Fruit fly (Drosophila melanogaster) whole organism, adult: ENCODE measurements around the gene CG9519.

Experiments
- CG11617 ChIP-seq: fragments of 200-800 bp; sonication (Bioruptor generic); optimal IDR thresholded peaks from 2 replicates; lab custom pipeline; 2017; ENCODE audit warnings: mild to moderate bottlenecking, missing biosample characterization, missing genetic modification reagents, missing genetic modification characterization
- CG12768 ChIP-seq: fragments of 200-800 bp; sonication (Bioruptor generic); optimal IDR thresholded peaks from 2 replicates; lab custom pipeline; 2017; ENCODE audit warnings: missing biosample characterization, missing genetic modification characterization, mild to moderate bottlenecking, moderate library complexity, missing genetic modification reagents
- CG14711 ChIP-seq: fragments of 200-800 bp; sonication (Bioruptor generic); optimal IDR thresholded peaks from 2 replicates; lab custom pipeline; 2018; ENCODE audit warnings: missing biosample characterization, mild to moderate bottlenecking, missing genetic modification characterization, moderate library complexity
- CG1620 ChIP-seq: fragments of 200-800 bp; sonication (Bioruptor generic); optimal IDR thresholded peaks from 2 replicates; lab custom pipeline; 2016; ENCODE audit warnings: missing biosample characterization, missing genetic modification characterization
- CG33017 ChIP-seq: fragments of 200-800 bp; sonication (Bioruptor generic); optimal IDR thresholded peaks from 2 replicates; lab custom pipeline; 2018; ENCODE audit warnings: missing biosample characterization, mild to moderate bottlenecking, missing genetic modification characterization, moderate library complexity
- CG5204 ChIP-seq: fragments of 200-800 bp; sonication (Bioruptor generic); optimal IDR thresholded peaks from 2 replicates; lab custom pipeline; 2016; ENCODE audit warnings: missing biosample characterization, missing genetic modification characterization
- CG7045 ChIP-seq: fragments of 200-800 bp; sonication (Bioruptor generic); optimal IDR thresholded peaks from 2 replicates; lab custom pipeline; 2017; ENCODE audit warnings: missing biosample characterization, mild to moderate bottlenecking, missing genetic modification characterization
- CG7101 ChIP-seq: fragments of 200-800 bp; sonication (Bioruptor generic); optimal IDR thresholded peaks from 2 replicates; lab custom pipeline; 2018; ENCODE audit warnings: missing biosample characterization, mild to moderate bottlenecking, missing genetic modification characterization, moderate library complexity
- Crg-1 ChIP-seq: fragments of 200-800 bp; sonication (Bioruptor generic); optimal IDR thresholded peaks from 2 replicates; lab custom pipeline; 2016; ENCODE audit warnings: missing biosample characterization, missing genetic modification characterization
- Hr96 ChIP-seq: fragments of 200-800 bp; sonication (Bioruptor generic); optimal IDR thresholded peaks from 2 replicates; lab custom pipeline; 2016; ENCODE audit warnings: missing biosample characterization, missing genetic modification characterization
- Mnt ChIP-seq: fragments of 200-800 bp; sonication (Bioruptor generic); optimal IDR thresholded peaks from 2 replicates; lab custom pipeline; 2016; ENCODE audit warnings: missing biosample characterization, mild to moderate bottlenecking, missing genetic modification characterization
- bab1 ChIP-seq: fragments of 200-800 bp; sonication (Bioruptor generic); optimal IDR thresholded peaks from 3 replicates; lab custom pipeline; 2019; ENCODE audit warnings: missing biosample characterization, mild to moderate bottlenecking, missing genetic modification characterization, moderate library complexity
- cic ChIP-seq: fragments of 200-800 bp; sonication (Bioruptor generic); optimal IDR thresholded peaks from 2 replicates; lab custom pipeline; 2017; ENCODE audit warnings: missing biosample characterization, mild to moderate bottlenecking, missing genetic modification characterization, moderate library complexity
- cnc ChIP-seq, 2 experiments: fragments of >200 bp; optimal IDR thresholded peaks; 2 replicates each; lab custom pipeline; 2017
- kay ChIP-seq: fragments of 200-800 bp; sonication (Bioruptor generic); peaks from one replicate; lab custom pipeline; 2016; ENCODE audit warnings: missing biosample characterization, missing genetic modification characterization, borderline replicate concordance
- ovo ChIP-seq: fragments of 200-800 bp; sonication (Bioruptor generic); optimal IDR thresholded peaks from 2 replicates; lab custom pipeline; 2016; ENCODE audit warnings: missing biosample characterization, missing genetic modification characterization
- pad ChIP-seq: fragments of 200-800 bp; sonication (Bioruptor generic); optimal IDR thresholded peaks from 3 replicates; lab custom pipeline; 2017; ENCODE audit warnings: missing biosample characterization, missing genetic modification characterization, mild to moderate bottlenecking, moderate library complexity, missing genetic modification reagents
- tj ChIP-seq: fragments of 200-800 bp; sonication (Bioruptor generic); optimal IDR thresholded peaks from 3 replicates; lab custom pipeline; 2017; ENCODE audit warnings: missing biosample characterization, mild to moderate bottlenecking, missing genetic modification characterization, moderate library complexity
- toe ChIP-seq: fragments of 200-800 bp; sonication (Bioruptor generic); optimal IDR thresholded peaks from 2 replicates; lab custom pipeline; 2016; ENCODE audit warnings: missing biosample characterization, missing genetic modification characterization

Gene CG9519

dm6 chrX:14812239-14812638 lies 43.9 kb downstream of the CG9519 start:
- TF ChIP-seq CG7101 (tag; lab: Kevin White, UChicago): no peak
- no peak for TF ChIP-seq toe (GFP tag; lab: Kevin White, UChicago)
- no peak for TF ChIP-seq ovo (GFP tag; lab: Kevin White, UChicago)
- TF ChIP-seq cnc (optimal IDR thresholded peaks at IDR 0.05; lab: Kevin White, UChicago): no peak
- no peak for TF ChIP-seq Crg-1

dm6 chrX:14810433-14810832 lies 45.7 kb downstream of the CG9519 start:
- TF ChIP-seq Mnt (GFP tag; lab: Kevin White, UChicago) (no peak), CG7101 (tag; lab: Kevin White, UChicago) (peak; percentile 33), CG33017 (tag; lab: Kevin White, UChicago) (peak; percentile 38), Crg-1 (no peak), CG14711 (peak; percentile 50), toe (GFP tag; lab: Kevin White, UChicago) (no peak), pad (GFP tag; lab: Kevin White, UChicago) (no peak)

- TF ChIP-seq cic (peak; percentile 60), Crg-1 (peak; percentile 83), CG14711 (peak; percentile 19), bab1 (no peak), pad (GFP tag; lab: Kevin White, UChicago) (peak; percentile 48), CG33017 (tag; lab: Kevin White, UChicago) (no peak), CG7045 (GFP tag; lab: Kevin White, UChicago) (peak; percentile 47), kay (GFP tag; lab: Kevin White, UChicago) (no peak), toe (GFP tag; lab: Kevin White, UChicago) (peak; percentile 15), CG7101 (tag; lab: Kevin White, UChicago) (peak; percentile 72), cnc (optimal IDR thresholded peaks at IDR 0.05; lab: Kevin White, UChicago) (no peak), Mnt (GFP tag; lab: Kevin White, UChicago) (peak; percentile 27), CG1620 (GFP tag; lab: Kevin White, UChicago) (peak; percentile 60), tj (GFP tag; lab: Kevin White, UChicago) (no peak), CG11617 (GFP tag; lab: Kevin White, UChicago) (peak; percentile 52), CG12768 (GFP tag; lab: Kevin White, UChicago) (peak; percentile 18), Hr96 (GFP tag; lab: Kevin White, UChicago) (peak; percentile 0), CG5204 (no peak), ovo (GFP tag; lab: Kevin White, UChicago) (peak; percentile 90)
Observed at dm6 chrX:14805646-14806045, 50.5 kb downstream of the CG9519 start.
